Worm (Caenorhabditis elegans): Measurements from ENCODE around the gene R02C2.7.

- TF ChIP-seq him-1 (tag; optimal IDR thresholded peaks at IDR 0.05) = no peak
- no peak for TF ChIP-seq dao-5 (tag; optimal IDR thresholded peaks at IDR 0.05)
- no peak for TF ChIP-seq W03F9.2 (tag; optimal IDR thresholded peaks at IDR 0.05)
Measured at ce11 chrV:284808-285207, 42.4 kb upstream of the R02C2.7 start.
